Fruit fly (Drosophila melanogaster) whole organism, embryonic: ENCODE data around the gene CG33268.
A peak's percentile ranks its signal among the peaks of the same experiment; 100 is the strongest.

Experiments used
- BtbVII ChIP-seq: fragments of 200-800 bp; sonication (Bioruptor generic); optimal IDR thresholded peaks from 3 replicates; lab custom pipeline; 2017; ENCODE audit warnings: missing biosample characterization, mild to moderate bottlenecking, missing genetic modification characterization
- CG10654 ChIP-seq: fragments of 200-800 bp; sonication (Bioruptor generic); optimal IDR thresholded peaks from 2 replicates; lab custom pipeline; 2016; ENCODE audit warnings: missing biosample characterization, missing genetic modification characterization
- CG11398 ChIP-seq: fragments of 200-800 bp; sonication (Bioruptor generic); optimal IDR thresholded peaks from 2 replicates; lab custom pipeline; 2016; ENCODE audit warnings: missing biosample characterization, missing genetic modification characterization
- CG12299 ChIP-seq: fragments of 200-800 bp; sonication (Bioruptor generic); optimal IDR thresholded peaks from 2 replicates; lab custom pipeline; 2018; ENCODE audit warnings: missing biosample characterization, mild to moderate bottlenecking, missing genetic modification characterization
- CG12744 ChIP-seq: fragments of 200-800 bp; sonication (Bioruptor generic); optimal IDR thresholded peaks from 2 replicates; lab custom pipeline; 2016; ENCODE audit warnings: missing biosample characterization, missing genetic modification characterization
- CG13287 ChIP-seq: fragments of 200-800 bp; sonication (Bioruptor generic); IDR thresholded peaks from 2 replicates; pipeline ENCODE4 v1.3.6; 2022; ENCODE audit warnings: missing biosample characterization, missing genetic modification characterization; ENCODE audit not compliant: partially characterized antibody
- CG15479 ChIP-seq: fragments of 200-800 bp; sonication (Bioruptor generic); optimal IDR thresholded peaks from 3 replicates; lab custom pipeline; 2019; ENCODE audit warnings: missing biosample characterization, mild to moderate bottlenecking, missing genetic modification characterization, moderate library complexity
- CG15514 ChIP-seq: fragments of 200-800 bp; sonication (Bioruptor generic); optimal IDR thresholded peaks from 3 replicates; lab custom pipeline; 2017; ENCODE audit warnings: missing biosample characterization, missing genetic modification characterization, mild to moderate bottlenecking, moderate library complexity, missing genetic modification reagents
- CG1602 ChIP-seq: fragments of 200-800 bp; sonication (Bioruptor generic); optimal IDR thresholded peaks from 3 replicates; lab custom pipeline; 2016; ENCODE audit warnings: missing biosample characterization, missing genetic modification characterization
- CG1603 ChIP-seq: fragments of 200-800 bp; sonication (Bioruptor generic); optimal IDR thresholded peaks from 2 replicates; lab custom pipeline; 2019; ENCODE audit warnings: missing biosample characterization, mild to moderate bottlenecking, missing genetic modification characterization, moderate library complexity
- CG17186 ChIP-seq: fragments of 200-800 bp; sonication (Bioruptor generic); optimal IDR thresholded peaks from 3 replicates; lab custom pipeline; 2017; ENCODE audit warnings: missing biosample characterization, missing genetic modification reagents, missing genetic modification characterization
- CG30020 ChIP-seq: fragments of 200-800 bp; optimal IDR thresholded peaks from 2 replicates; lab custom pipeline; 2019; ENCODE audit warnings: missing biosample characterization, mild to moderate bottlenecking, missing genetic modification characterization, moderate library complexity
- CG3281 ChIP-seq: fragments of 200-800 bp; sonication (Bioruptor generic); optimal IDR thresholded peaks from 3 replicates; lab custom pipeline; 2017; ENCODE audit warnings: missing biosample characterization, mild to moderate bottlenecking, missing genetic modification characterization
- CG4617 ChIP-seq: fragments of 200-800 bp; sonication (Bioruptor generic); optimal IDR thresholded peaks from 3 replicates; lab custom pipeline; 2016; ENCODE audit warnings: missing biosample characterization, missing genetic modification characterization, borderline replicate concordance
- CG5245 ChIP-seq: fragments of 200-800 bp; sonication (Bioruptor generic); optimal IDR thresholded peaks from 3 replicates; lab custom pipeline; 2016; ENCODE audit warnings: missing biosample characterization, missing genetic modification characterization
- CG7271 ChIP-seq: fragments of 200-800 bp; sonication (Bioruptor generic); optimal IDR thresholded peaks from 2 replicates; lab custom pipeline; 2018; ENCODE audit warnings: missing biosample characterization, mild to moderate bottlenecking, missing genetic modification characterization, moderate library complexity
- CrebB ChIP-seq: fragments of 200-800 bp; sonication (Bioruptor generic); optimal IDR thresholded peaks from 3 replicates; lab custom pipeline; 2018; ENCODE audit warnings: missing biosample characterization, mild to moderate bottlenecking, missing genetic modification characterization
- Dbx ChIP-seq: fragments of 200-800 bp; sonication (Bioruptor generic); IDR thresholded peaks from 3 replicates; pipeline ENCODE4 v1.3.6; 2022; ENCODE audit warnings: missing biosample characterization, missing genetic modification characterization
- E2f2 ChIP-seq: fragments of 200-800 bp; sonication (Bioruptor generic); IDR thresholded peaks from 2 replicates; pipeline ENCODE4 v1.3.6; 2022; ENCODE audit warnings: missing biosample characterization, missing genetic modification characterization
- HLH3B ChIP-seq: fragments of 200-800 bp; sonication (Bioruptor generic); IDR thresholded peaks from 2 replicates; pipeline ENCODE4 v1.3.6; 2022; ENCODE audit warnings: missing biosample characterization, missing genetic modification characterization
- Hand ChIP-seq: fragments of 200-800 bp; sonication (Bioruptor generic); optimal IDR thresholded peaks from 2 replicates; lab custom pipeline; 2017; ENCODE audit warnings: mild to moderate bottlenecking, missing biosample characterization, missing genetic modification reagents, missing genetic modification characterization
- NfI ChIP-seq: fragments of 200-800 bp; sonication (Bioruptor generic); optimal IDR thresholded peaks from 3 replicates; lab custom pipeline; 2018; ENCODE audit warnings: missing biosample characterization, mild to moderate bottlenecking, missing genetic modification characterization, moderate library complexity
- PHDP ChIP-seq: fragments of 200-800 bp; sonication (Bioruptor generic); optimal IDR thresholded peaks from 3 replicates; lab custom pipeline; 2018; ENCODE audit warnings: missing biosample characterization, mild to moderate bottlenecking, missing genetic modification characterization, moderate library complexity
- Side ChIP-seq: fragments of 200-800 bp; sonication (Bioruptor generic); optimal IDR thresholded peaks from 2 replicates; lab custom pipeline; 2016; ENCODE audit warnings: missing biosample characterization, missing genetic modification characterization
- Sox100B ChIP-seq: fragments of 200-800 bp; sonication (Bioruptor generic); optimal IDR thresholded peaks from 3 replicates; lab custom pipeline; 2018; ENCODE audit warnings: missing biosample characterization, mild to moderate bottlenecking, missing genetic modification characterization
- Xrp1 ChIP-seq: fragments of 200-800 bp; sonication (Bioruptor generic); IDR thresholded peaks from 2 replicates; pipeline ENCODE4 v1.3.6; 2022; ENCODE audit warnings: missing biosample characterization, missing genetic modification characterization
- az2 ChIP-seq: fragments of 200-800 bp; sonication (Bioruptor generic); optimal IDR thresholded peaks from 3 replicates; lab custom pipeline; 2016; ENCODE audit warnings: missing biosample characterization, missing genetic modification characterization
- bcd ChIP-seq: fragments of 200-800 bp; sonication (Bioruptor generic); optimal IDR thresholded peaks from 2 replicates; lab custom pipeline; 2017; ENCODE audit warnings: missing biosample characterization, mild to moderate bottlenecking, missing genetic modification characterization
- bsh ChIP-seq, 2 experiments: fragments of 200-800 bp; sonication (Bioruptor generic); optimal IDR thresholded peaks; 2 replicates each; lab custom pipeline; 2017 to 2018; ENCODE audit warnings: mild to moderate bottlenecking in 2 of 2, missing biosample characterization in 2 of 2, missing genetic modification characterization in 2 of 2, moderate library complexity in 1 of 2
- fd64A ChIP-seq: fragments of 200-800 bp; sonication (Bioruptor generic); optimal IDR thresholded peaks from 3 replicates; lab custom pipeline; 2018; ENCODE audit warnings: missing biosample characterization, mild to moderate bottlenecking, missing genetic modification characterization
- hkb ChIP-seq, 2 experiments: fragments of 200-800 bp in 1 of 2; fragments of >200 bp in 1 of 2; sonication (Bioruptor generic) in 1 of 2; IDR thresholded peaks in 1 of 2; optimal IDR thresholded peaks in 1 of 2; 2 replicates each; pipeline versions ENCODE4 v1.3.6 to Lab custom; 2017 to 2022; ENCODE audit warnings: missing biosample characterization in 1 of 2, missing genetic modification characterization in 1 of 2
- ind ChIP-seq: fragments of 200-800 bp; sonication (Bioruptor generic); optimal IDR thresholded peaks from 3 replicates; lab custom pipeline; 2016; ENCODE audit warnings: missing biosample characterization, missing genetic modification characterization
- kay ChIP-seq: fragments of 200-800 bp; sonication (Bioruptor generic); optimal IDR thresholded peaks from 2 replicates; lab custom pipeline; 2016; ENCODE audit warnings: missing biosample characterization, missing genetic modification characterization
- maf-S ChIP-seq: fragments of 200-800 bp; sonication (Bioruptor generic); optimal IDR thresholded peaks from 2 replicates; lab custom pipeline; 2016; ENCODE audit warnings: missing biosample characterization, missing genetic modification characterization
- nom ChIP-seq: fragments of 200-800 bp; sonication (Bioruptor generic); optimal IDR thresholded peaks from 2 replicates; lab custom pipeline; 2017; ENCODE audit warnings: missing biosample characterization, missing genetic modification characterization, mild to moderate bottlenecking, moderate library complexity, missing genetic modification reagents
- oc ChIP-seq: fragments of 200-800 bp; sonication (Bioruptor generic); optimal IDR thresholded peaks from 2 replicates; lab custom pipeline; 2018; ENCODE audit warnings: missing biosample characterization, mild to moderate bottlenecking, missing genetic modification characterization, moderate library complexity
- peb ChIP-seq: fragments of 200-800 bp; sonication (Bioruptor generic); IDR thresholded peaks from 2 replicates; pipeline ENCODE4 v1.3.6; 2022; ENCODE audit warnings: missing biosample characterization, missing genetic modification characterization
- pita ChIP-seq: fragments of 200-800 bp; sonication (Bioruptor generic); optimal IDR thresholded peaks from 2 replicates; lab custom pipeline; 2017; ENCODE audit warnings: missing biosample characterization, mild to moderate bottlenecking, missing genetic modification characterization
- prd ChIP-seq, 3 experiments: fragments of >200 bp in 2 of 3; fragments of 200-800 bp in 1 of 3; sonication (Bioruptor generic) in 1 of 3; optimal IDR thresholded peaks in 2 of 3; IDR thresholded peaks in 1 of 3; 2 replicates in 2 of 3; 3 replicates in 1 of 3; pipeline versions ENCODE4 v1.3.6 to Lab custom; 2017 to 2022; ENCODE audit warnings: missing biosample characterization in 1 of 3, missing genetic modification characterization in 1 of 3
- sc ChIP-seq, 3 experiments: fragments of >200 bp in 2 of 3; fragments of 200-800 bp in 1 of 3; sonication (Bioruptor generic) in 1 of 3; optimal IDR thresholded peaks; 2 replicates in 2 of 3; 3 replicates in 1 of 3; lab custom pipeline; 2017; ENCODE audit warnings: mild to moderate bottlenecking in 1 of 3, missing biosample characterization in 1 of 3, missing genetic modification characterization in 1 of 3, missing genetic modification reagents in 1 of 3
- sima ChIP-seq: fragments of 200-800 bp; sonication (Bioruptor generic); optimal IDR thresholded peaks from 2 replicates; lab custom pipeline; 2016; ENCODE audit warnings: missing biosample characterization, missing genetic modification characterization
- sug ChIP-seq: fragments of 200-800 bp; optimal IDR thresholded peaks from 2 replicates; lab custom pipeline; 2019; ENCODE audit warnings: missing biosample characterization, mild to moderate bottlenecking, missing genetic modification characterization, moderate library complexity
- tap ChIP-seq: fragments of 200-800 bp; optimal IDR thresholded peaks from 3 replicates; lab custom pipeline; 2019; ENCODE audit warnings: missing biosample characterization, mild to moderate bottlenecking, missing genetic modification characterization, moderate library complexity
- tll ChIP-seq, 2 experiments: fragments of 200-800 bp in 1 of 2; fragments of >200 bp in 1 of 2; sonication (Bioruptor generic) in 1 of 2; optimal IDR thresholded peaks; 2 replicates each; lab custom pipeline; 2017 to 2019; ENCODE audit warnings: missing biosample characterization in 2 of 2, missing genetic modification characterization in 2 of 2, mild to moderate bottlenecking in 1 of 2, moderate library complexity in 1 of 2
- tx ChIP-seq: fragments of 200-800 bp; sonication (Bioruptor generic); optimal IDR thresholded peaks from 2 replicates; lab custom pipeline; 2016; ENCODE audit warnings: missing biosample characterization, missing genetic modification characterization
- yki ChIP-seq: fragments of >200 bp; optimal IDR thresholded peaks from 3 replicates; lab custom pipeline; 2018

CG33268 gene

DNA sequence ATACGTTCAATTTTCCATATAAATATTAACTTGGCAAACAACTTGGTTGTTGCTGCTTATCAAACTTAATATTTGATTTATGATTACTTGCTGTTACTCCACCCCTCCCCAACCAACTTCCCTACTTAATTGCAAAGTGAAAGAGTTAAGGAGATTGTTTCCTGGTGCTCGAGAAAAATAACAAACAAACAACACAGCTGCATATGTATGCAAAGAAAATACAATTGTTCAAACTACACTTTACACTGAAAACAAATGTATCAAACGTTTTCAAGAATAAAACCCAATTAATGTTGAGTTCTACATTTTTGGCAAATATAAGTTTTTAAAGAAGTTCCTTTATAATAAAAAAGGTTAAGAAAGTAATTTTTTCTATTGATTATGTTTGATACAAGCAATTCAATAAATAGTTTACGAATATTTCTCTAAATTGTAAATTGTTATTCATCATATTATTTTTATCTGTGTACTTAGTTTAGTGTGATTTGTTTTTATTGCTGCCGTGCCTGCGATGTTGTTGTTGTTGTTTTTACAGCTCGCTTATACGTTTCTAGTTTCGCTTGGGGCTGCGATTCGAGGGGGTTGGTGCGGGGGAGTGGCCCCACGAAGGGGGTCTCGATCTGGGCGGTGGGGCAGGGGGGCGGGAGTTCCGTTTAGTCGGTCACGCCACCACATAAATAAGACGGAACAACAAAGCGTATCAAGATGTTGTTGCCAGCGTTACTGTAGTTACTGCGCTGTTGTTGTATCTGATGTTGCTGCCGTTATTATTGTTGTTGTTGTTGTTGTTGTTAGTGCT, 35.2 kb downstream of the CG33268 start (continued):
- peak in 1 of 2 experiments; percentile 89 for TF ChIP-seq bsh (GFP tag; optimal IDR thresholded peaks at IDR 0.05; lab: Kevin White, UChicago)
- TF ChIP-seq Hand (GFP tag; lab: Kevin White, UChicago) = peak; percentile 46
- peak; percentile 26; the same call in 1 of the 2 replicates for TF ChIP-seq CG13287 (GFP tag; lab: Robert Waterston, UW)
- peak; percentile 50 for TF ChIP-seq CG1603
- peak; percentile 12 for TF ChIP-seq kay (GFP tag; lab: Kevin White, UChicago)
- peak; percentile 58 for TF ChIP-seq nom (GFP tag; lab: Kevin White, UChicago)
- peak; percentile 20 for TF ChIP-seq Side (GFP tag; lab: Kevin White, UChicago)
- peak; percentile 53 for TF ChIP-seq az2 (GFP tag; lab: Kevin White, UChicago)
- peak; percentile 67 for TF ChIP-seq CG1602
- no peak for TF ChIP-seq CG15479 (GFP tag; lab: Kevin White, UChicago)
- TF ChIP-seq fd64A = peak; percentile 20
- peak; percentile 76; the same call in 1 of the 2 replicates for TF ChIP-seq Xrp1 (GFP tag; lab: Robert Waterston, UW)
- peak; percentile 9 for TF ChIP-seq CG15514 (GFP tag; lab: Kevin White, UChicago)
- TF ChIP-seq CG30020 (tag; lab: Kevin White, UChicago) = peak; percentile 35
- TF ChIP-seq CG11398 = peak; percentile 59
- TF ChIP-seq tll (GFP tag; optimal IDR thresholded peaks at IDR 0.05; lab: Kevin White, UChicago) = no peak
- TF ChIP-seq CG10654 (GFP tag; lab: Kevin White, UChicago) = peak; percentile 46
- no peak for TF ChIP-seq CG7271 (tag; lab: Kevin White, UChicago)
- no peak for TF ChIP-seq sc (optimal IDR thresholded peaks at IDR 0.05; lab: Kevin White, UChicago)
- peak; percentile 71 for TF ChIP-seq sc (GFP tag; optimal IDR thresholded peaks at IDR 0.05; lab: Kevin White, UChicago)
- TF ChIP-seq Sox100B (GFP tag; lab: Kevin White, UChicago) = peak; percentile 79
- no peak for TF ChIP-seq yki
- no peak for TF ChIP-seq prd (optimal IDR thresholded peaks at IDR 0.05; lab: Kevin White, UChicago)
- TF ChIP-seq prd (GFP tag; IDR thresholded peaks at IDR 0.05; lab: Robert Waterston, UW) = peak; percentile 70; the same call in 2 of the 3 replicates
- TF ChIP-seq tap (tag; lab: Kevin White, UChicago) = peak; percentile 60
- peak; percentile 51 for TF ChIP-seq oc (tag; lab: Kevin White, UChicago)
- TF ChIP-seq CG12744 (GFP tag; lab: Kevin White, UChicago) = peak; percentile 20
- TF ChIP-seq peb (GFP tag; lab: Robert Waterston, UW) = peak; percentile 9; the same call in 1 of the 2 replicates
- TF ChIP-seq CG5245 (GFP tag; lab: Kevin White, UChicago) = no peak
- peak; percentile 19 for TF ChIP-seq CG4617
- TF ChIP-seq sima (GFP tag; lab: Kevin White, UChicago) = no peak
- peak; percentile 19 for TF ChIP-seq CG17186 (GFP tag; lab: Kevin White, UChicago)
- peak; percentile 86 for TF ChIP-seq PHDP (tag; lab: Kevin White, UChicago)
- TF ChIP-seq tx (GFP tag; lab: Kevin White, UChicago) = peak; percentile 16
- TF ChIP-seq ind (GFP tag; lab: Kevin White, UChicago) = peak; percentile 48
- peak; percentile 58 for TF ChIP-seq bcd (GFP tag; lab: Kevin White, UChicago)
- TF ChIP-seq NfI (GFP tag; lab: Kevin White, UChicago) = peak; percentile 39
- peak; percentile 36; the same call in 1 of the 2 replicates for TF ChIP-seq E2f2 (GFP tag; lab: Robert Waterston, UW)
- peak; percentile 45 for TF ChIP-seq CG12299 (tag; lab: Kevin White, UChicago)
- peak; percentile 76 for TF ChIP-seq sug (tag; lab: Kevin White, UChicago)
- TF ChIP-seq hkb (optimal IDR thresholded peaks at IDR 0.05; lab: Kevin White, UChicago) = no peak
- 0 out of 2 replicates have a peak, but pooled peaks have one; percentile 28 for TF ChIP-seq hkb (GFP tag; IDR thresholded peaks at IDR 0.05; lab: Robert Waterston, UW)
- peak; percentile 39 for TF ChIP-seq maf-S (GFP tag; lab: Kevin White, UChicago)
- no peak for TF ChIP-seq pita (GFP tag; lab: Kevin White, UChicago)
- peak; percentile 31 for TF ChIP-seq CrebB (tag; lab: Kevin White, UChicago)
- peak; percentile 67 for TF ChIP-seq Dbx (GFP tag; lab: Robert Waterston, UW)
- peak; percentile 38; the same call in 1 of the 2 replicates for TF ChIP-seq HLH3B (GFP tag; lab: Robert Waterston, UW)
- peak; percentile 69 for TF ChIP-seq CG3281 (GFP tag; lab: Kevin White, UChicago)
- peak; percentile 10 for TF ChIP-seq BtbVII (GFP tag; lab: Kevin White, UChicago)
